Fruit fly (Drosophila melanogaster): ENCODE data around the gene Cyp28a5.

DNA sequence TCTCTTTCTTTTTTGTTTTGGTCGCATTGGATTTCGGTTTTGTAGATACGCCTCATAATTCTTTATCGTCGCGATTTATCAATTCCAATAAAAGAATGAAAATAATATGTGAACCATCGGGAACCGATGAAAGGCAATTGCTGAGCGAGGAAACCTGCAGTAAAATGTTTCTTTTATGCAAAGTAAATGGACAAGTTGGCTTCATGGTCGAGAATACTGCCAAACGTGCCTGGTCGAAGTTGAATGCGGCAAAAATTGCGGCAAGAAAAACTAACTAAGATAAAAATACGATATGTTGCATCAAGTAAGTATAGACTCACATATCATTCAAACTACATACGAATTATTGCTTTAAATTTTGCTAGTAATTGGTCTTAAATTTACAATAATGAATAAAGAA is 30.7 kb downstream of the Cyp28a5 start, which contains the start of gene CG42692:
- no peak for TF ChIP-seq Mnt (GFP tag; optimal IDR thresholded peaks at IDR 0.05)
- no peak for TF ChIP-seq pad (GFP tag; optimal IDR thresholded peaks at IDR 0.05)
- TF ChIP-seq CG33017 (tag; optimal IDR thresholded peaks at IDR 0.05) = no peak
- no peak for TF ChIP-seq toe (GFP tag; optimal IDR thresholded peaks at IDR 0.05)
- no peak for TF ChIP-seq CG11617 (GFP tag; optimal IDR thresholded peaks at IDR 0.05)
- no peak for TF ChIP-seq Crg-1 (GFP tag; optimal IDR thresholded peaks at IDR 0.05)
- no peak for TF ChIP-seq Hr96 (GFP tag; optimal IDR thresholded peaks at IDR 0.05)
- TF ChIP-seq tj (GFP tag; optimal IDR thresholded peaks at IDR 0.05) = no peak
- no peak for TF ChIP-seq cic (GFP tag; optimal IDR thresholded peaks at IDR 0.05)
- TF ChIP-seq bab1 (GFP tag; optimal IDR thresholded peaks at IDR 0.05) = no peak
- no peak for TF ChIP-seq CG7045 (GFP tag; optimal IDR thresholded peaks at IDR 0.05)
- TF ChIP-seq CG1620 (GFP tag; optimal IDR thresholded peaks at IDR 0.05) = no peak
- no peak for TF ChIP-seq CG5204 (GFP tag; optimal IDR thresholded peaks at IDR 0.05)
- no peak for TF ChIP-seq ovo (GFP tag; optimal IDR thresholded peaks at IDR 0.05)
